ENCODE assay signal across 5 fruit fly cellular contexts in the genomic region with DNA sequence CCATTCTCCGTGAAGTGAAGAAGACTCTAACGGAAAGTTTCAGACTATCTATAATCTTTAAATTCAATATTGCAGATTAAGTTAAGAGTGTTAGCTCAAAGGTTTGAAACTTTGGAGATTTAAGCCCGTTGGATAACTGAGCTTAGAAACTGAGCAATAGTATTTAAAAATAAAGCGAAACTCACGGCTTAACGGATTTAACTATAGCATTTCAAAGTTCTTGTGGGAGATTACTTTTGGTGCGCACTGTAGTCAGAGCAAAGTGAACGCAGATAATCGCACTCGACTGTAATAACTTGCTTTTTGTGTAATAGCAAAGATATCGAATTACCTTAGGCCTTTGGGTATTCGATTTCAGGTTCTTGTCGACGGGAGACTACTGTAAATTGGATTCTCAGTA.
A peak's percentile ranks its signal among the peaks of the same experiment; 100 is the strongest.
TF ChIP-seq lines count a peak whose summit lies in the region.

Gene mrt, minus strand, starts transcription at position 376 of the 400 bp plus-strand sequence.

TF ChIP-seq in whole organism, adult, 20 proteins besides CTCF, POLR2A, EP300 and RAD21 (continued from another document):
- peak; percentile 74 for TF ChIP-seq bab1 (GFP tag; optimal IDR thresholded peaks at IDR 0.05; lab: Kevin White, UChicago)
- TF ChIP-seq cnc (optimal IDR thresholded peaks at IDR 0.05; lab: Kevin White, UChicago), result no peak
- peak; percentile 59 for TF ChIP-seq Clk (GFP tag; optimal IDR thresholded peaks at IDR 0.05; lab: Kevin White, UChicago)

TF ChIP-seq in whole organism, embryonic, 481 proteins besides CTCF, POLR2A, EP300 and RAD21 (continued from another document and continues in another):
- TF ChIP-seq croc (GFP tag; conservative IDR thresholded peaks at IDR 0.05; lab: Robert Waterston, UW) (no peak), pan (optimal IDR thresholded peaks at IDR 0.05; lab: Kevin White, UChicago) (no peak), pan (GFP tag; optimal IDR thresholded peaks at IDR 0.05 in 1 of 2, IDR thresholded peaks at IDR 0.05 in 1 of 2) (peak in 1 of 2 experiments; percentile 28), CG13123 (GFP tag; optimal IDR thresholded peaks at IDR 0.05; lab: Kevin White, UChicago) (no peak), CG6689 (GFP tag; IDR thresholded peaks at IDR 0.05; lab: Robert Waterston, UW) (0 out of 2 replicates have a peak, but pooled peaks have one; percentile 28), Ptx1 (GFP tag; IDR thresholded peaks at IDR 0.05; lab: Robert Waterston, UW) (peak; percentile 54), jigr1 (GFP tag; IDR thresholded peaks at IDR 0.05; lab: Robert Waterston, UW) (no peak), CG18262 (tag; optimal IDR thresholded peaks at IDR 0.05; lab: Kevin White, UChicago) (peak; percentile 34), CG10959 (GFP tag; IDR thresholded peaks at IDR 0.05; lab: Robert Waterston, UW) (no peak), grau (tag; optimal IDR thresholded peaks at IDR 0.05; lab: Kevin White, UChicago) (peak; percentile 90), CG10274 (GFP tag; optimal IDR thresholded peaks at IDR 0.05; lab: Kevin White, UChicago) (no peak), CG10565 (GFP tag; optimal IDR thresholded peaks at IDR 0.05; lab: Kevin White, UChicago) (no peak), CG3726 (GFP tag; IDR thresholded peaks at IDR 0.05; lab: Robert Waterston, UW) (no peak), unc-4 (GFP tag; IDR thresholded peaks at IDR 0.05; lab: Robert Waterston, UW; ENCODE audit: partially characterized antibody) (no peak), Fer2 (tag; optimal IDR thresholded peaks at IDR 0.05; lab: Kevin White, UChicago) (peak; percentile 54), pfk (GFP tag; optimal IDR thresholded peaks at IDR 0.05; lab: Kevin White, UChicago) (no peak), HHEX (GFP tag; optimal IDR thresholded peaks at IDR 0.05; lab: Kevin White, UChicago) (peak; percentile 69), Spps (tag; optimal IDR thresholded peaks at IDR 0.05; lab: Kevin White, UChicago) (no peak), Vsx1 (GFP tag; optimal IDR thresholded peaks at IDR 0.05; lab: Kevin White, UChicago) (no peak), MTF-1 (GFP tag; optimal IDR thresholded peaks at IDR 0.05; lab: Kevin White, UChicago; ENCODE audit: borderline replicate concordance) (no peak), CG6854 (GFP tag; optimal IDR thresholded peaks at IDR 0.05; lab: Kevin White, UChicago) (no peak), CG1602 (GFP tag; optimal IDR thresholded peaks at IDR 0.05; lab: Kevin White, UChicago) (peak; percentile 29), CG11456 (GFP tag; IDR thresholded peaks at IDR 0.05; lab: Robert Waterston, UW) (0 out of 3 replicates have a peak, but pooled peaks have one; percentile 50), CG43689 (GFP tag; IDR thresholded peaks at IDR 0.05; lab: Robert Waterston, UW) (0 out of 2 replicates have a peak, but pooled peaks have one; percentile 9), pnt (GFP tag; optimal IDR thresholded peaks at IDR 0.05; lab: Kevin White, UChicago) (no peak), CG4404 (GFP tag; IDR thresholded peaks at IDR 0.05; lab: Robert Waterston, UW) (no peak), CG2889 (GFP tag; IDR thresholded peaks at IDR 0.05; lab: Robert Waterston, UW) (0 out of 3 replicates have a peak, but pooled peaks have one; percentile 45), Dfd (GFP tag; optimal IDR thresholded peaks at IDR 0.05; lab: Kevin White, UChicago) (no peak), scrt (GFP tag; optimal IDR thresholded peaks at IDR 0.05; lab: Kevin White, UChicago) (peak; percentile 42), CG2129 (GFP tag; IDR thresholded peaks at IDR 0.05; lab: Robert Waterston, UW; ENCODE audit: partially characterized antibody) (no peak)

TF ChIP-seq in whole organism, prepupa, 60 proteins besides CTCF, POLR2A, EP300 and RAD21 (continued from another document and continues in another):
- peak; percentile 50 for TF ChIP-seq CG6792 (GFP tag; optimal IDR thresholded peaks at IDR 0.05; lab: Kevin White, UChicago)
- peak; percentile 51 for TF ChIP-seq net (GFP tag; optimal IDR thresholded peaks at IDR 0.05; lab: Kevin White, UChicago)
- TF ChIP-seq CG3032 (tag; optimal IDR thresholded peaks at IDR 0.05; lab: Kevin White, UChicago), result peak; percentile 60
- peak; percentile 15 to 71 for TF ChIP-seq salr (GFP tag; optimal IDR thresholded peaks at IDR 0.05; lab: Kevin White, UChicago)
- peak; percentile 36; the same call in 1 of the 2 replicates for TF ChIP-seq Gug (GFP tag; IDR thresholded peaks at IDR 0.05; lab: Robert Waterston, UW)
- no peak for TF ChIP-seq ss (GFP tag; optimal IDR thresholded peaks at IDR 0.05; lab: Kevin White, UChicago)
- TF ChIP-seq Ets21C (GFP tag; optimal IDR thresholded peaks at IDR 0.05; lab: Kevin White, UChicago), result peak; percentile 47
- peak; percentile 70 for TF ChIP-seq pdm3 (GFP tag; optimal IDR thresholded peaks at IDR 0.05; lab: Kevin White, UChicago)
- TF ChIP-seq fd59A (GFP tag; optimal IDR thresholded peaks at IDR 0.05; lab: Kevin White, UChicago), result peak; percentile 26
- TF ChIP-seq CG32006 (GFP tag; optimal IDR thresholded peaks at IDR 0.05; lab: Kevin White, UChicago), result peak; percentile 76
- peak; percentile 66; the same call in 2 of the 3 replicates for TF ChIP-seq eg (GFP tag; IDR thresholded peaks at IDR 0.05; lab: Robert Waterston, UW)
- peak; percentile 53 for TF ChIP-seq Sox102F (GFP tag; optimal IDR thresholded peaks at IDR 0.05; lab: Kevin White, UChicago)
- TF ChIP-seq Sox15 (GFP tag; optimal IDR thresholded peaks at IDR 0.05; lab: Kevin White, UChicago), result peak; percentile 48
- no peak for TF ChIP-seq fkh (GFP tag; optimal IDR thresholded peaks at IDR 0.05; lab: Kevin White, UChicago)
- no peak for TF ChIP-seq CG1621 (tag; optimal IDR thresholded peaks at IDR 0.05; lab: Kevin White, UChicago)
- TF ChIP-seq CG34406 (GFP tag; optimal IDR thresholded peaks at IDR 0.05; lab: Kevin White, UChicago), result peak; percentile 14
- peak; percentile 67 for TF ChIP-seq CG31627 (GFP tag; optimal IDR thresholded peaks at IDR 0.05; lab: Kevin White, UChicago)
- peak; percentile 31 for TF ChIP-seq vri (GFP tag; optimal IDR thresholded peaks at IDR 0.05; lab: Kevin White, UChicago)
- no peak for TF ChIP-seq dac (GFP tag; optimal IDR thresholded peaks at IDR 0.05; lab: Kevin White, UChicago)
- TF ChIP-seq CG6854 (GFP tag; optimal IDR thresholded peaks at IDR 0.05; lab: Kevin White, UChicago), result no peak
- peak; percentile 40 for TF ChIP-seq CG3919 (GFP tag; optimal IDR thresholded peaks at IDR 0.05; lab: Kevin White, UChicago)
- peak; percentile 72 for TF ChIP-seq Hr4 (GFP tag; optimal IDR thresholded peaks at IDR 0.05; lab: Kevin White, UChicago)
- TF ChIP-seq Eip93F (GFP tag; optimal IDR thresholded peaks at IDR 0.05; lab: Kevin White, UChicago), result no peak
- TF ChIP-seq svp (GFP tag; lab: Kevin White, UChicago), result peak; percentile 71
- peak; percentile 54 for TF ChIP-seq Smox (GFP tag; optimal IDR thresholded peaks at IDR 0.05; lab: Kevin White, UChicago)
- peak; percentile 55 for TF ChIP-seq Eip75B (GFP tag; optimal IDR thresholded peaks at IDR 0.05; lab: Kevin White, UChicago)
- peak; percentile 44 for TF ChIP-seq CG11762 (GFP tag; optimal IDR thresholded peaks at IDR 0.05; lab: Kevin White, UChicago; ENCODE audit: insufficient read depth)
- peak; percentile 52 for TF ChIP-seq lz (GFP tag; optimal IDR thresholded peaks at IDR 0.05; lab: Kevin White, UChicago)
- peak; percentile 54 for TF ChIP-seq CG10631 (GFP tag; optimal IDR thresholded peaks at IDR 0.05; lab: Kevin White, UChicago)
- no peak for TF ChIP-seq Hr38 (GFP tag; optimal IDR thresholded peaks at IDR 0.05; lab: Kevin White, UChicago)
- TF ChIP-seq esn (GFP tag; optimal IDR thresholded peaks at IDR 0.05; lab: Kevin White, UChicago), result peak; percentile 66
- peak; percentile 39 for TF ChIP-seq CG6808 (GFP tag; optimal IDR thresholded peaks at IDR 0.05; lab: Kevin White, UChicago)

TF ChIP-seq in whole organism, pupa, 21 proteins besides CTCF, POLR2A, EP300 and RAD21 (continued from another document):
- 0 out of 3 replicates have a peak, but pooled peaks have one; percentile 35 for TF ChIP-seq CG4496 (GFP tag; IDR thresholded peaks at IDR 0.05; lab: Robert Waterston, UW)

TF ChIP-seq in whole organism, wandering third instar larva, 38 proteins besides CTCF, POLR2A, EP300 and RAD21 (continued from another document):
- peak; percentile 28 for TF ChIP-seq psq (GFP tag; optimal IDR thresholded peaks at IDR 0.05; lab: Kevin White, UChicago)
- no peak for TF ChIP-seq Vsx2 (GFP tag; optimal IDR thresholded peaks at IDR 0.05; lab: Kevin White, UChicago; ENCODE audit: partially characterized antibody)
- TF ChIP-seq CrebA (GFP tag; optimal IDR thresholded peaks at IDR 0.05; lab: Kevin White, UChicago; ENCODE audit: borderline replicate concordance), result no peak
- TF ChIP-seq fru (GFP tag; optimal IDR thresholded peaks at IDR 0.05; lab: Kevin White, UChicago), result peak; percentile 73
- peak; percentile 23 for TF ChIP-seq dmrt93B (GFP tag; optimal IDR thresholded peaks at IDR 0.05; lab: Kevin White, UChicago)
- TF ChIP-seq Abd-B (GFP tag; optimal IDR thresholded peaks at IDR 0.05; lab: Kevin White, UChicago), result no peak
